Worm (Caenorhabditis elegans): ENCODE measurements around the gene F14H8.5.
A peak's percentile ranks its signal among the peaks of the same experiment; 100 is the strongest.

Gene F14H8.5

ce11 chrV:14990843-14991242 lies 30.0 kb upstream of the F14H8.5 start, which contains the start of the genes cdt-2 and T01C3.2:
cdt-2 (minus strand) TSS chrV:14991126.
T01C3.2 (plus strand) TSS chrV:14991168.
- TF ChIP-seq lsy-2 (tag; optimal IDR thresholded peaks at IDR 0.05) (peak; percentile 11), mep-1 (tag; optimal IDR thresholded peaks at IDR 0.05) (peak; percentile 28), ceh-83 (GFP tag; optimal IDR thresholded peaks at IDR 0.05) (no peak), unc-39 (tag; optimal IDR thresholded peaks at IDR 0.05) (no peak)

ce11 chrV:14991489-14991888 lies 29.3 kb upstream of the F14H8.5 start:
- TF ChIP-seq nhr-12 (tag; optimal IDR thresholded peaks at IDR 0.05) (no peak), unc-39 (tag; optimal IDR thresholded peaks at IDR 0.05) (no peak), lin-13 (tag; optimal IDR thresholded peaks at IDR 0.05) (no peak), sem-2 (GFP tag; optimal IDR thresholded peaks at IDR 0.05) (no peak), drap-1 (GFP tag; optimal IDR thresholded peaks at IDR 0.05) (no peak), lsy-2 (tag; optimal IDR thresholded peaks at IDR 0.05) (no peak), pha-4 (tag; optimal IDR thresholded peaks at IDR 0.05) (no peak), bed-3 (GFP tag; optimal IDR thresholded peaks at IDR 0.05) (no peak)

ce11 chrV:14992627-14993117 lies 28.2 kb upstream of the F14H8.5 start, which contains the start of gene T01C3.3:
T01C3.3 (minus strand) TSS chrV:14992677.
- no peak for TF ChIP-seq bed-3 (GFP tag; optimal IDR thresholded peaks at IDR 0.05)
- no peak for TF ChIP-seq elt-3 (tag; optimal IDR thresholded peaks at IDR 0.05)
- no peak for TF ChIP-seq nhr-237 (tag; optimal IDR thresholded peaks at IDR 0.05)
- no peak for TF ChIP-seq mab-5 (tag; optimal IDR thresholded peaks at IDR 0.05)
- no peak for TF ChIP-seq sptf-1 (tag; optimal IDR thresholded peaks at IDR 0.05)
- no peak for TF ChIP-seq sem-2 (GFP tag; optimal IDR thresholded peaks at IDR 0.05)
- no peak for TF ChIP-seq blmp-1 (tag; optimal IDR thresholded peaks at IDR 0.05)

- TF ChIP-seq hlh-1 (tag; optimal IDR thresholded peaks at IDR 0.05) (no peak), unc-39 (tag; optimal IDR thresholded peaks at IDR 0.05) (no peak)
These were observed 27.2 kb upstream of the F14H8.5 start, which contains the start of gene fil-1 for ce11 chrV:14993620-14994019. fil-1 (plus strand) TSS chrV:14993838.

- TF ChIP-seq ceh-83 (GFP tag; optimal IDR thresholded peaks at IDR 0.05) (no peak), nhr-237 (tag; optimal IDR thresholded peaks at IDR 0.05) (no peak), nhr-28 (tag; optimal IDR thresholded peaks at IDR 0.05) (no peak), ham-2 (GFP tag; optimal IDR thresholded peaks at IDR 0.05) (no peak), ztf-11 (tag; optimal IDR thresholded peaks at IDR 0.05) (no peak), snpc-4 (tag; optimal IDR thresholded peaks at IDR 0.05) (no peak), sptf-1 (tag; optimal IDR thresholded peaks at IDR 0.05) (no peak), nhr-12 (tag; optimal IDR thresholded peaks at IDR 0.05) (no peak), mep-1 (tag; optimal IDR thresholded peaks at IDR 0.05) (no peak), unc-39 (tag; optimal IDR thresholded peaks at IDR 0.05) (no peak), lin-13 (tag; optimal IDR thresholded peaks at IDR 0.05) (no peak), elt-1 (tag; optimal IDR thresholded peaks at IDR 0.05; ENCODE audit: borderline replicate concordance, insufficient read depth) (no peak), pha-4 (tag; optimal IDR thresholded peaks at IDR 0.05) (no peak), lin-32 (GFP tag; optimal IDR thresholded peaks at IDR 0.05) (no peak), blmp-1 (tag; optimal IDR thresholded peaks at IDR 0.05) (no peak), flh-1 (GFP tag; optimal IDR thresholded peaks at IDR 0.05) (no peak), drap-1 (GFP tag; optimal IDR thresholded peaks at IDR 0.05) (no peak), ces-1 (GFP tag; optimal IDR thresholded peaks at IDR 0.05) (no peak), unc-62 (GFP tag; optimal IDR thresholded peaks at IDR 0.05) (no peak)
These were observed 24.6 kb upstream of the F14H8.5 start, which contains the start of gene irld-14 for ce11 chrV:14996236-14996635. irld-14 (plus strand) TSS chrV:14996536.

ce11 chrV:14999485-15000023 lies 21.3 kb upstream of the F14H8.5 start, which contains the start of gene T01C3.11:
T01C3.11 (plus strand) TSS chrV:14999535.
- no peak for TF ChIP-seq nhr-28 (tag; optimal IDR thresholded peaks at IDR 0.05)
- no peak for TF ChIP-seq nhr-12 (tag; optimal IDR thresholded peaks at IDR 0.05)
- TF ChIP-seq ztf-11 (tag; optimal IDR thresholded peaks at IDR 0.05): no peak
- no peak for TF ChIP-seq sptf-1 (tag; optimal IDR thresholded peaks at IDR 0.05)
- TF ChIP-seq elt-3 (tag; optimal IDR thresholded peaks at IDR 0.05): no peak
- TF ChIP-seq nhr-2 (tag; optimal IDR thresholded peaks at IDR 0.05): no peak
- TF ChIP-seq cnd-1 (tag; optimal IDR thresholded peaks at IDR 0.05): no peak
- TF ChIP-seq sem-2 (GFP tag; optimal IDR thresholded peaks at IDR 0.05): no peak
- TF ChIP-seq zip-8 (tag; optimal IDR thresholded peaks at IDR 0.05): no peak
- no peak for TF ChIP-seq nhr-237 (tag; optimal IDR thresholded peaks at IDR 0.05)
- no peak for TF ChIP-seq drap-1 (GFP tag; optimal IDR thresholded peaks at IDR 0.05)
- TF ChIP-seq unc-39 (tag; optimal IDR thresholded peaks at IDR 0.05): no peak
- no peak for TF ChIP-seq ces-1 (GFP tag; optimal IDR thresholded peaks at IDR 0.05)
- TF ChIP-seq lin-32 (GFP tag; optimal IDR thresholded peaks at IDR 0.05): no peak
- no peak for TF ChIP-seq ceh-43 (GFP tag; optimal IDR thresholded peaks at IDR 0.05)
- no peak for TF ChIP-seq mab-5 (tag; optimal IDR thresholded peaks at IDR 0.05)
- TF ChIP-seq elt-1 (tag; optimal IDR thresholded peaks at IDR 0.05; ENCODE audit: borderline replicate concordance, insufficient read depth): no peak
- TF ChIP-seq lin-13 (tag; optimal IDR thresholded peaks at IDR 0.05): no peak
- no peak for TF ChIP-seq ceh-39 (tag; optimal IDR thresholded peaks at IDR 0.05)
- no peak for TF ChIP-seq unc-120 (tag; optimal IDR thresholded peaks at IDR 0.05; ENCODE audit: poor library complexity, severe bottlenecking)
